Fruit fly (Drosophila melanogaster) whole organism, embryonic: ENCODE results near the gene Prm.
A peak's percentile ranks its signal among the peaks of the same experiment; 100 is the strongest.

Source experiments
- Adf1 ChIP-seq: fragments of 200-800 bp; sonication (Bioruptor generic); IDR thresholded peaks from 2 replicates; pipeline ENCODE4 v1.3.6; 2022; ENCODE audit warnings: missing biosample characterization, missing genetic modification characterization
- CG1024 ChIP-seq: fragments of 200-800 bp; sonication (Bioruptor generic); IDR thresholded peaks from 2 replicates; pipeline ENCODE4 v1.3.6; 2022; ENCODE audit warnings: missing biosample characterization, missing genetic modification characterization
- CG10431 ChIP-seq: fragments of 200-800 bp; sonication (Bioruptor generic); optimal IDR thresholded peaks from 3 replicates; lab custom pipeline; 2018; ENCODE audit warnings: missing biosample characterization, mild to moderate bottlenecking, missing genetic modification characterization
- CG10543 ChIP-seq: fragments of 200-800 bp; sonication (Bioruptor generic); optimal IDR thresholded peaks from 3 replicates; lab custom pipeline; 2017; ENCODE audit warnings: missing biosample characterization, mild to moderate bottlenecking, missing genetic modification characterization, moderate library complexity
- CG10959 ChIP-seq: fragments of 200-800 bp; sonication (Bioruptor generic); IDR thresholded peaks from 2 replicates; pipeline ENCODE4 v1.3.6; 2022; ENCODE audit warnings: missing biosample characterization, missing genetic modification characterization
- CG11085 ChIP-seq: fragments of 200-800 bp; sonication (Bioruptor generic); IDR thresholded peaks from 2 replicates; pipeline ENCODE4 v1.3.6; 2022; ENCODE audit warnings: missing biosample characterization, missing genetic modification characterization
- CG11504 ChIP-seq: fragments of 200-800 bp; sonication (Bioruptor generic); optimal IDR thresholded peaks from 3 replicates; lab custom pipeline; 2019; ENCODE audit warnings: missing biosample characterization, mild to moderate bottlenecking, missing genetic modification characterization, moderate library complexity
- CG12769 ChIP-seq: fragments of 200-800 bp; sonication (Bioruptor generic); optimal IDR thresholded peaks from 2 replicates; lab custom pipeline; 2019; ENCODE audit warnings: missing biosample characterization, mild to moderate bottlenecking, missing genetic modification characterization, moderate library complexity
- CG13424 ChIP-seq: fragments of 200-800 bp; sonication (Bioruptor generic); optimal IDR thresholded peaks from 2 replicates; lab custom pipeline; 2019; ENCODE audit warnings: missing biosample characterization, mild to moderate bottlenecking, missing genetic modification characterization, moderate library complexity
- CG14441 ChIP-seq: fragments of 200-800 bp; sonication (Bioruptor generic); IDR thresholded peaks from 2 replicates; pipeline ENCODE4 v1.3.6; 2022; ENCODE audit warnings: missing biosample characterization, missing genetic modification characterization
- CG15269 ChIP-seq: fragments of 200-800 bp; sonication (Bioruptor generic); optimal IDR thresholded peaks from 2 replicates; lab custom pipeline; 2018; ENCODE audit warnings: missing biosample characterization, mild to moderate bottlenecking, missing genetic modification characterization, moderate library complexity
- CG1602 ChIP-seq: fragments of 200-800 bp; sonication (Bioruptor generic); optimal IDR thresholded peaks from 3 replicates; lab custom pipeline; 2016; ENCODE audit warnings: missing biosample characterization, missing genetic modification characterization
- CG5180 ChIP-seq: fragments of 200-800 bp; sonication (Bioruptor generic); optimal IDR thresholded peaks from 3 replicates; lab custom pipeline; 2017; ENCODE audit warnings: missing biosample characterization, missing genetic modification characterization, mild to moderate bottlenecking, moderate library complexity, missing genetic modification reagents
- CG5245 ChIP-seq: fragments of 200-800 bp; sonication (Bioruptor generic); optimal IDR thresholded peaks from 3 replicates; lab custom pipeline; 2016; ENCODE audit warnings: missing biosample characterization, missing genetic modification characterization
- CG7372 ChIP-seq: fragments of 200-800 bp; sonication (Bioruptor generic); IDR thresholded peaks from 2 replicates; pipeline ENCODE4 v1.3.6; 2022; ENCODE audit warnings: missing biosample characterization, missing genetic modification characterization
- CG7839 ChIP-seq: fragments of 200-800 bp; sonication (Bioruptor generic); optimal IDR thresholded peaks from 3 replicates; lab custom pipeline; 2018; ENCODE audit warnings: missing biosample characterization, mild to moderate bottlenecking, missing genetic modification characterization, moderate library complexity
- CG8290 ChIP-seq, 3 experiments: fragments of 200-800 bp; sonication (Bioruptor generic); optimal IDR thresholded peaks; 2 replicates each; lab custom pipeline; 2016 to 2019; ENCODE audit warnings: missing biosample characterization in 3 of 3, missing genetic modification characterization in 3 of 3, mild to moderate bottlenecking in 2 of 3, moderate library complexity in 1 of 3
- Dbx ChIP-seq: fragments of 200-800 bp; sonication (Bioruptor generic); IDR thresholded peaks from 3 replicates; pipeline ENCODE4 v1.3.6; 2022; ENCODE audit warnings: missing biosample characterization, missing genetic modification characterization
- H2.0 ChIP-seq: fragments of 200-800 bp; sonication (Bioruptor generic); IDR thresholded peaks from 2 replicates; pipeline ENCODE4 v1.3.6; 2022; ENCODE audit warnings: missing biosample characterization, missing genetic modification characterization
- HLH4C ChIP-seq: fragments of 200-800 bp; sonication (Bioruptor generic); IDR thresholded peaks from 3 replicates; pipeline ENCODE4 v1.3.6; 2022; ENCODE audit warnings: missing biosample characterization, missing genetic modification characterization; ENCODE audit not compliant: partially characterized antibody
- Hr39 ChIP-seq: fragments of >200 bp; optimal IDR thresholded peaks from 2 replicates; lab custom pipeline; 2017
- MBD-R2 ChIP-seq: fragments of 200-800 bp; sonication (Bioruptor generic); IDR thresholded peaks from 2 replicates; pipeline ENCODE4 v1.3.6; 2022; ENCODE audit warnings: missing biosample characterization, missing genetic modification characterization
- Mrtf ChIP-seq: fragments of 200-800 bp; sonication (Bioruptor generic); IDR thresholded peaks from 3 replicates; pipeline ENCODE4 v1.3.6; 2022; ENCODE audit warnings: missing biosample characterization, missing genetic modification characterization
- Pdp1 ChIP-seq, 2 experiments: fragments of 200-800 bp; sonication (Bioruptor generic); optimal IDR thresholded peaks; 3 replicates each; lab custom pipeline; 2016; ENCODE audit warnings: missing biosample characterization in 2 of 2, missing genetic modification characterization in 2 of 2, mild to moderate bottlenecking in 1 of 2, moderate library complexity in 1 of 2
- chinmo ChIP-seq: fragments of 200-800 bp; sonication (Bioruptor generic); IDR thresholded peaks from 4 replicates; pipeline ENCODE4 v1.3.6; 2022; ENCODE audit warnings: missing biosample characterization, missing genetic modification characterization; ENCODE audit not compliant: partially characterized antibody
- dpn ChIP-seq, 2 experiments: fragments of 200-800 bp; sonication (Bioruptor generic); optimal IDR thresholded peaks; 3 replicates each; lab custom pipeline; 2016; ENCODE audit warnings: missing biosample characterization in 2 of 2, missing genetic modification characterization in 2 of 2
- dysf ChIP-seq: fragments of 200-800 bp; sonication (Bioruptor generic); IDR thresholded peaks from 3 replicates; pipeline ENCODE4 v1.3.6; 2022; ENCODE audit warnings: missing biosample characterization, missing genetic modification characterization
- fd102C ChIP-seq: fragments of 200-800 bp; sonication (Bioruptor generic); optimal IDR thresholded peaks from 2 replicates; lab custom pipeline; 2018; ENCODE audit warnings: missing biosample characterization, mild to moderate bottlenecking, missing genetic modification characterization, moderate library complexity
- ftz-f1 ChIP-seq: fragments of 200-800 bp; sonication (Bioruptor generic); optimal IDR thresholded peaks from 2 replicates; lab custom pipeline; 2016; ENCODE audit warnings: missing biosample characterization, missing genetic modification characterization
- hkb ChIP-seq, 2 experiments: fragments of 200-800 bp in 1 of 2; fragments of >200 bp in 1 of 2; sonication (Bioruptor generic) in 1 of 2; IDR thresholded peaks in 1 of 2; optimal IDR thresholded peaks in 1 of 2; 2 replicates each; pipeline versions ENCODE4 v1.3.6 to Lab custom; 2017 to 2022; ENCODE audit warnings: missing biosample characterization in 1 of 2, missing genetic modification characterization in 1 of 2
- knrl ChIP-seq: fragments of 200-800 bp; sonication (Bioruptor generic); IDR thresholded peaks from 3 replicates; pipeline ENCODE4 v1.3.6; 2022; ENCODE audit warnings: missing biosample characterization, missing genetic modification characterization; ENCODE audit not compliant: partially characterized antibody
- lilli ChIP-seq: fragments of 200-800 bp; sonication (Bioruptor generic); optimal IDR thresholded peaks from 3 replicates; lab custom pipeline; 2016; ENCODE audit warnings: missing biosample characterization, missing genetic modification characterization
- odd ChIP-seq: fragments of 200-800 bp; sonication (Bioruptor generic); optimal IDR thresholded peaks from 2 replicates; lab custom pipeline; 2017; ENCODE audit warnings: missing biosample characterization, mild to moderate bottlenecking, missing genetic modification characterization
- pho ChIP-seq: fragments of 200-800 bp; sonication (Bioruptor generic); optimal IDR thresholded peaks from 2 replicates; lab custom pipeline; 2016; ENCODE audit warnings: missing biosample characterization, missing genetic modification characterization
- prd ChIP-seq, 3 experiments: fragments of >200 bp in 2 of 3; fragments of 200-800 bp in 1 of 3; sonication (Bioruptor generic) in 1 of 3; optimal IDR thresholded peaks in 2 of 3; IDR thresholded peaks in 1 of 3; 2 replicates in 2 of 3; 3 replicates in 1 of 3; pipeline versions ENCODE4 v1.3.6 to Lab custom; 2017 to 2022; ENCODE audit warnings: missing biosample characterization in 1 of 3, missing genetic modification characterization in 1 of 3
- row ChIP-seq: fragments of 200-800 bp; sonication (Bioruptor generic); IDR thresholded peaks from 3 replicates; pipeline ENCODE4 v1.3.6; 2022; ENCODE audit warnings: missing biosample characterization, missing genetic modification characterization
- sd ChIP-seq: fragments of 200-800 bp; sonication (Bioruptor generic); optimal IDR thresholded peaks from 3 replicates; lab custom pipeline; 2018; ENCODE audit warnings: missing biosample characterization, mild to moderate bottlenecking, missing genetic modification characterization, moderate library complexity
- sens ChIP-seq: fragments of 200-800 bp; sonication (Bioruptor generic); peaks from one replicate; lab custom pipeline; 2016; ENCODE audit warnings: missing biosample characterization, missing genetic modification characterization
- slbo ChIP-seq: fragments of 200-800 bp; sonication (Bioruptor generic); IDR thresholded peaks from 2 replicates; pipeline ENCODE4 v1.3.6; 2022; ENCODE audit warnings: missing biosample characterization, missing genetic modification characterization
- so ChIP-seq: fragments of 200-800 bp; sonication (Bioruptor generic); IDR thresholded peaks from 3 replicates; pipeline ENCODE4 v1.3.6; 2022; ENCODE audit warnings: missing biosample characterization, missing genetic modification characterization
- stc ChIP-seq: fragments of 200-800 bp; sonication (Bioruptor generic); IDR thresholded peaks from 2 replicates; pipeline ENCODE4 v1.3.6; 2022; ENCODE audit warnings: missing biosample characterization, missing genetic modification characterization
- tin ChIP-seq: fragments of 200-800 bp; sonication (Bioruptor generic); optimal IDR thresholded peaks from 3 replicates; lab custom pipeline; 2016; ENCODE audit warnings: missing biosample characterization, missing genetic modification characterization
- unc-4 ChIP-seq: fragments of 200-800 bp; sonication (Bioruptor generic); IDR thresholded peaks from 2 replicates; pipeline ENCODE4 v1.3.6; 2022; ENCODE audit warnings: missing biosample characterization, missing genetic modification characterization; ENCODE audit not compliant: partially characterized antibody
- vvl ChIP-seq: fragments of 200-800 bp; sonication (Bioruptor generic); IDR thresholded peaks from 2 replicates; pipeline ENCODE4 v1.3.6; 2022; ENCODE audit warnings: missing biosample characterization, missing genetic modification characterization
- wor ChIP-seq: fragments of 200-800 bp; sonication (Bioruptor generic); IDR thresholded peaks from 2 replicates; pipeline ENCODE4 v1.3.6; 2022; ENCODE audit warnings: missing biosample characterization, missing genetic modification characterization

The Prm gene

dm6 chr3L:8751262-8751661, 6.2 kb upstream of the Prm start (continued):
- TF ChIP-seq MBD-R2 (GFP tag; lab: Robert Waterston, UW) (no peak; the same call in 1 of the 2 replicates), odd (GFP tag; lab: Kevin White, UChicago) (peak; percentile 20), CG1602 (GFP tag; lab: Kevin White, UChicago) (peak; percentile 5), HLH4C (GFP tag; lab: Robert Waterston, UW) (no peak), CG14441 (GFP tag; lab: Robert Waterston, UW) (0 out of 2 replicates have a peak, but pooled peaks have one; percentile 14), tin (GFP tag; lab: Kevin White, UChicago) (peak; percentile 40), CG10431 (GFP tag; lab: Kevin White, UChicago) (no peak), Dbx (GFP tag; lab: Robert Waterston, UW) (no peak), knrl (GFP tag; lab: Robert Waterston, UW) (no peak), fd102C (GFP tag; lab: Kevin White, UChicago) (no peak), CG11085 (GFP tag; lab: Robert Waterston, UW) (no peak), Hr39 (lab: Kevin White, UChicago) (no peak), pho (GFP tag; lab: Kevin White, UChicago) (no peak), CG7839 (tag; lab: Kevin White, UChicago) (peak; percentile 57), CG5245 (GFP tag; lab: Kevin White, UChicago) (peak; percentile 24), CG5180 (peak; percentile 34), dpn (GFP tag; optimal IDR thresholded peaks at IDR 0.05; lab: Kevin White, UChicago) (peak; percentile 2 to 43), ftz-f1 (GFP tag; lab: Kevin White, UChicago) (no peak), CG13424 (tag; lab: Kevin White, UChicago) (peak; percentile 61)
- TF ChIP-seq, all 482 proteins: peak for 184

dm6 chr3L:8749676-8750654, 4.9 kb upstream of the Prm start, which contains the start of gene CG13306:
TSS of gene CG13306 (minus strand) at chr3L:8749726.
- TF ChIP-seq Adf1 (GFP tag; lab: Robert Waterston, UW), result no peak
- TF ChIP-seq sens (GFP tag; lab: Kevin White, UChicago), result peak; percentile 50
- no peak for TF ChIP-seq wor (GFP tag; lab: Robert Waterston, UW)
- TF ChIP-seq prd (optimal IDR thresholded peaks at IDR 0.05; lab: Kevin White, UChicago), result no peak
- TF ChIP-seq prd (GFP tag; IDR thresholded peaks at IDR 0.05; lab: Robert Waterston, UW), result 0 out of 3 replicates have a peak, but pooled peaks have one; percentile 32
- TF ChIP-seq chinmo (GFP tag; lab: Robert Waterston, UW), result 0 out of 4 replicates have a peak, but pooled peaks have one; percentile 43
- TF ChIP-seq CG7372 (GFP tag; lab: Robert Waterston, UW), result peak; percentile 76
- TF ChIP-seq slbo, result peak; percentile 61
- peak; percentile 56 for TF ChIP-seq row
- no peak for TF ChIP-seq hkb (optimal IDR thresholded peaks at IDR 0.05; lab: Kevin White, UChicago)
- peak; percentile 39; the same call in 1 of the 2 replicates for TF ChIP-seq hkb (GFP tag; IDR thresholded peaks at IDR 0.05; lab: Robert Waterston, UW)
- TF ChIP-seq stc, result peak; percentile 50; the same call in 1 of the 2 replicates
- peak; percentile 21; the same call in 1 of the 2 replicates for TF ChIP-seq vvl (GFP tag; lab: Robert Waterston, UW)
- no peak for TF ChIP-seq lilli (GFP tag; lab: Kevin White, UChicago)
- TF ChIP-seq dysf (GFP tag; lab: Robert Waterston, UW), result peak; percentile 40; the same call in 1 of the 3 replicates
- TF ChIP-seq CG12769 (tag; lab: Kevin White, UChicago), result peak; percentile 42
- peak; percentile 28 for TF ChIP-seq CG15269 (tag; lab: Kevin White, UChicago)
- TF ChIP-seq CG1024 (GFP tag; lab: Robert Waterston, UW), result no peak
- peak; percentile 42; the same call in 1 of the 2 replicates for TF ChIP-seq H2.0
- peak; percentile 1 for TF ChIP-seq CG11504 (tag; lab: Kevin White, UChicago)
- TF ChIP-seq CG10959 (GFP tag; lab: Robert Waterston, UW), result no peak
- peak; percentile 43; the same call in 1 of the 3 replicates for TF ChIP-seq so
- TF ChIP-seq CG8290 (GFP tag; optimal IDR thresholded peaks at IDR 0.05; lab: Kevin White, UChicago), result no peak
- peak in 1 of 2 experiments; percentile 6 for TF ChIP-seq CG8290 (tag; optimal IDR thresholded peaks at IDR 0.05; lab: Kevin White, UChicago)
- peak; percentile 65 for TF ChIP-seq sd (tag; lab: Kevin White, UChicago)
- peak in 1 of 2 experiments; percentile 61 for TF ChIP-seq Pdp1 (GFP tag; optimal IDR thresholded peaks at IDR 0.05; lab: Kevin White, UChicago)
- no peak for TF ChIP-seq unc-4 (GFP tag; lab: Robert Waterston, UW)
- peak; percentile 25 for TF ChIP-seq CG7839 (tag; lab: Kevin White, UChicago)
- TF ChIP-seq CG10543 (GFP tag; lab: Kevin White, UChicago), result peak; percentile 47
- TF ChIP-seq Mrtf (GFP tag; lab: Robert Waterston, UW), result peak; percentile 54; the same call in 2 of the 3 replicates
